Worm (Caenorhabditis elegans) whole organism, L4/young adult: ENCODE measurements around the gene cdc-48.2.

Source experiments
- W03F9.2 ChIP-seq: fragments of 150-350 bp; optimal IDR thresholded peaks from 2 replicates; lab custom pipeline; 2014; ENCODE audit warnings: missing biosample characterization, missing genetic modification characterization
- him-1 ChIP-seq: sonication (generic microtip); optimal IDR thresholded peaks from 2 replicates; lab custom pipeline; 2016; ENCODE audit warnings: missing genotype, missing genetic modification reagents, missing genetic modification characterization, missing compliant biosample characterization

DNA sequence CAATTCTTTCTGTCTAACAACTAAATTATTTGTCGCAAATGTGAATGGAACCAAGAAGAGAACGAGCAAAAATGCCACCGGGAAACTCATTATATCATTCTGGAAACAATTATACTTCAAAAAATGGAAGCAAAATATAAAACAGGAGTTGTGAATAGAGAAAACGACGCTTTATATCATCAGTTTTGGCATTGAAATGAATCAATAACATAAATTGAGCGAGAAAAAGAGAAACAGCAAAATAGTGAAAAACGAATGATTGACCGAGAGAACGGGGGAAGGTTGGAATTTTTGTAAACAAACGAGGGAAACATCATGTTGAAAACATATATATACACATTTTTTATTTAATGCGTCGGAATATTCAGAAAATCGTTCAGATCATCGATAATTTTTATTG is 1.5 kb upstream of the cdc-48.2 start, which contains the start of gene ctns-1:
- TF ChIP-seq him-1 (tag; lab: Kevin White, UChicago) (no peak), W03F9.2 (tag; lab: Kevin White, UChicago) (no peak)
